Worm (Caenorhabditis elegans): ENCODE results near the gene Y51A2B.9.
A peak's percentile ranks its signal among the peaks of the same experiment; 100 is the strongest.
"Not testable (repeated sequence)": the region's sequence is repeated elsewhere in the genome, so short reads cannot be mapped to it uniquely, and the experiment has no call there.

The Y51A2B.9 gene

ce11 chrV:18412351-18412750, 16.8 kb upstream of the Y51A2B.9 start:
- TF ChIP-seq hlh-17 (GFP tag; optimal IDR thresholded peaks at IDR 0.05; ENCODE audit: borderline replicate concordance) (no peak), mdl-1 (tag; optimal IDR thresholded peaks at IDR 0.05) (no peak), hlh-4 (tag; optimal IDR thresholded peaks at IDR 0.05) (no peak), efl-1 (optimal IDR thresholded peaks at IDR 0.05) (no peak), efl-1 (GFP tag; optimal IDR thresholded peaks at IDR 0.05 in 1 of 2) (peak in 1 of 2 experiments; percentile 23), rnt-1 (tag; optimal IDR thresholded peaks at IDR 0.05) (no peak), xbp-1 (tag; optimal IDR thresholded peaks at IDR 0.05) (no peak), irx-1 (tag; optimal IDR thresholded peaks at IDR 0.05) (no peak), elt-3 (tag; optimal IDR thresholded peaks at IDR 0.05) (no peak), ces-1 (GFP tag; optimal IDR thresholded peaks at IDR 0.05) (no peak), lin-35 (GFP tag; optimal IDR thresholded peaks at IDR 0.05) (peak in 1 of 2 experiments; percentile 2), pag-3 (tag; optimal IDR thresholded peaks at IDR 0.05; ENCODE audit: borderline replicate concordance, insufficient read depth) (no peak)

- TF ChIP-seq nhr-47 (tag; optimal IDR thresholded peaks at IDR 0.05), result no peak
- no peak for TF ChIP-seq nhr-11 (tag; optimal IDR thresholded peaks at IDR 0.05)
- no peak for TF ChIP-seq egl-27 (tag; optimal IDR thresholded peaks at IDR 0.05)
- no peak for TF ChIP-seq hlh-4 (tag; optimal IDR thresholded peaks at IDR 0.05)
- no peak for TF ChIP-seq snpc-4 (tag; optimal IDR thresholded peaks at IDR 0.05)
- no peak for TF ChIP-seq F16B12.6 (tag; optimal IDR thresholded peaks at IDR 0.05)
- no peak for TF ChIP-seq tlp-1 (tag; optimal IDR thresholded peaks at IDR 0.05)
These were observed 14.6 kb upstream of the Y51A2B.9 start, which contains the start of gene srh-207 for ce11 chrV:18410142-18410541. srh-207 (minus strand) TSS chrV:18410242.

ce11 chrV:18404767-18405166, 9.2 kb upstream of the Y51A2B.9 start, which contains the start of gene srh-209:
srh-209 (minus strand) TSS chrV:18404867.
- TF ChIP-seq snpc-4 (tag; optimal IDR thresholded peaks at IDR 0.05); grh-1 (GFP tag; IDR thresholded peaks at IDR 0.05); lir-3 (tag; optimal IDR thresholded peaks at IDR 0.05; ENCODE audit: poor library complexity): not testable (repeated sequence)

- TF ChIP-seq ceh-88 (GFP tag; IDR thresholded peaks at IDR 0.05), result no peak
- no peak for TF ChIP-seq blmp-1 (tag; optimal IDR thresholded peaks at IDR 0.05)
- TF ChIP-seq irx-1 (tag; optimal IDR thresholded peaks at IDR 0.05), result no peak
- TF ChIP-seq efl-1 (optimal IDR thresholded peaks at IDR 0.05), result no peak
- peak in 1 of 2 experiments; percentile 90 for TF ChIP-seq efl-1 (GFP tag; optimal IDR thresholded peaks at IDR 0.05 in 1 of 2)
- TF ChIP-seq alr-1 (tag; optimal IDR thresholded peaks at IDR 0.05; ENCODE audit: borderline replicate concordance), result no peak
- TF ChIP-seq skn-1 (tag; optimal IDR thresholded peaks at IDR 0.05), result no peak
These were observed 7.2 kb upstream of the Y51A2B.9 start for ce11 chrV:18402743-18403142.

ce11 chrV:18397814-18398213, 2.3 kb upstream of the Y51A2B.9 start, which contains the start of gene Y51A2B.16:
Y51A2B.16 (minus strand) TSS chrV:18397914.
- TF ChIP-seq efl-1 (optimal IDR thresholded peaks at IDR 0.05), result no peak
- TF ChIP-seq efl-1 (GFP tag; optimal IDR thresholded peaks at IDR 0.05 in 1 of 2), result peak in 1 of 2 experiments; percentile 6
- no peak for TF ChIP-seq nhr-19 (GFP tag; conservative IDR thresholded peaks at IDR 0.05)

- no peak for TF ChIP-seq ceh-88 (GFP tag; IDR thresholded peaks at IDR 0.05)
These were observed 1.3 kb downstream of the Y51A2B.9 start, which contains the start of gene Y51A2B.6 for ce11 chrV:18394203-18394602. Y51A2B.6 (minus strand) TSS chrV:18394303.

- no peak for TF ChIP-seq nhr-11 (tag; optimal IDR thresholded peaks at IDR 0.05)
- TF ChIP-seq nhr-19 (GFP tag; conservative IDR thresholded peaks at IDR 0.05), result no peak
- no peak for TF ChIP-seq unc-30 (tag; optimal IDR thresholded peaks at IDR 0.05)
- TF ChIP-seq egl-13 (tag; optimal IDR thresholded peaks at IDR 0.05), result no peak
- TF ChIP-seq nhr-28 (tag; optimal IDR thresholded peaks at IDR 0.05), result no peak
- TF ChIP-seq aha-1 (tag; optimal IDR thresholded peaks at IDR 0.05), result no peak
- no peak for TF ChIP-seq sup-37 (GFP tag; optimal IDR thresholded peaks at IDR 0.05)
- TF ChIP-seq elt-3 (tag; optimal IDR thresholded peaks at IDR 0.05), result no peak
- no peak for TF ChIP-seq alr-1 (tag; optimal IDR thresholded peaks at IDR 0.05; ENCODE audit: borderline replicate concordance)
These were observed 6.5 kb downstream of the Y51A2B.9 start, which contains the start of the genes Y51A2B.4 and Y51A2B.5 for ce11 chrV:18389046-18389445. Y51A2B.4 (minus strand) TSS chrV:18389146. Y51A2B.5 (plus strand) TSS chrV:18389277.
